Worm (Caenorhabditis elegans) whole organism, late embryonic: ENCODE results near the gene fipr-6.

ENCODE experiments used
- ahr-1 ChIP-seq: sonication (generic microtip); optimal IDR thresholded peaks from 2 replicates; lab custom pipeline; 2016; ENCODE audit warnings: missing genetic modification characterization, missing compliant biosample characterization
- elt-2 ChIP-seq: sonication (generic microtip); optimal IDR thresholded peaks from 2 replicates; lab custom pipeline; 2016; ENCODE audit warnings: missing genetic modification reagents, missing genetic modification characterization, missing compliant biosample characterization
- fax-1 ChIP-seq: sonication (generic microtip); optimal IDR thresholded peaks from 2 replicates; lab custom pipeline; 2016; ENCODE audit warnings: missing genotype, missing genetic modification characterization, missing compliant biosample characterization
- fkh-10 ChIP-seq: fragments of 150-350 bp; optimal IDR thresholded peaks from 2 replicates; lab custom pipeline; 2014; ENCODE audit warnings: missing biosample characterization, missing genetic modification reagents, missing genetic modification characterization
- fkh-6 ChIP-seq: sonication (generic microtip); optimal IDR thresholded peaks from 2 replicates; lab custom pipeline; 2016; ENCODE audit warnings: missing genetic modification characterization, missing compliant biosample characterization
- hlh-8 ChIP-seq: sonication (generic microtip); optimal IDR thresholded peaks from 2 replicates; lab custom pipeline; 2016; ENCODE audit warnings: missing genotype, missing genetic modification characterization, missing compliant biosample characterization
- pag-3 ChIP-seq: sonication (generic microtip); optimal IDR thresholded peaks from 2 replicates; lab custom pipeline; 2016; ENCODE audit warnings: missing compliant biosample characterization, missing genetic modification characterization, borderline replicate concordance
- pros-1 ChIP-seq: fragments of 150-350 bp; optimal IDR thresholded peaks from 2 replicates; lab custom pipeline; 2014; ENCODE audit warnings: missing biosample characterization, missing genetic modification reagents, missing genetic modification characterization
- ttx-3 ChIP-seq: sonication (generic microtip); optimal IDR thresholded peaks from 2 replicates; lab custom pipeline; 2016; ENCODE audit warnings: missing genetic modification reagents, missing genetic modification characterization, missing compliant biosample characterization
- unc-55 ChIP-seq: sonication (generic microtip); optimal IDR thresholded peaks from 2 replicates; lab custom pipeline; 2017; ENCODE audit warnings: missing biosample characterization, missing genetic modification reagents, missing genetic modification characterization
- unc-86 ChIP-seq: sonication (generic microtip); optimal IDR thresholded peaks from 2 replicates; lab custom pipeline; 2016; ENCODE audit warnings: missing genetic modification characterization, missing compliant biosample characterization

DNA sequence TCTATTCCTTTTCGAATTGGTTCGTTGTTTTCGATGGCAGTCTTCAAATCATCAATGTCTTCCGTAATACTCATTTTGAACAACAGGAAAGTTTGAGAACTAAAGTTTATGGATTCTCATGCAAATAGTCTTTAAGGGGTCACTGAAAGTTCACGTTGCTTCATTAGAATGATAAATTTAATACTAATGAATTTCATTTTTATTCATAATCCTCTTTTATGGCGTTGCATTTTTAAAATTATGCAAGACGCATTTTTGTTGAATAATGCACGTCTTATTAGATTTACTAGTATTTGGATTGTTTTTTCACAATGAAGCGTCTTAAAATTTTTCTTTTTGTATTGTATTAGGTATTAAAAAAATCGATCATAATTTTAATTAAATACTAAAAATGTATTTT is 12.1 kb downstream of the fipr-6 start, which contains the start of gene C12D8.9:
- TF ChIP-seq hlh-8 (tag; lab: Kevin White, UChicago) (no peak), fkh-10 (GFP tag; lab: Kevin White, UChicago) (no peak), unc-55 (GFP tag; lab: Kevin White, UChicago) (no peak), pros-1 (tag; lab: Kevin White, UChicago) (no peak), ttx-3 (tag; lab: Kevin White, UChicago) (no peak), pag-3 (tag; lab: Kevin White, UChicago) (no peak), unc-86 (tag; lab: Kevin White, UChicago) (no peak), fax-1 (tag; lab: Kevin White, UChicago) (no peak), ahr-1 (tag; lab: Kevin White, UChicago) (no peak), fkh-6 (tag; lab: Kevin White, UChicago) (no peak), elt-2 (tag; lab: Kevin White, UChicago) (no peak)
